Worm (Caenorhabditis elegans) whole organism, L3 larva: ENCODE results near the gene cal-7.
A peak's percentile ranks its signal among the peaks of the same experiment; 100 is the strongest.

Experiments
- R02D3.7 ChIP-seq: fragments of 150-350 bp; optimal IDR thresholded peaks from 2 replicates; lab custom pipeline; 2014; ENCODE audit warnings: missing biosample characterization, missing genetic modification characterization
- ama-1 ChIP-seq: fragments of 150-350 bp; optimal IDR thresholded peaks from 2 replicates; lab custom pipeline; 2018
- elt-3 ChIP-seq, 3 experiments: fragments of 150-350 bp in 1 of 3; sonication (generic microtip) in 2 of 3; optimal IDR thresholded peaks; 2 replicates in 2 of 3; 4 replicates in 1 of 3; lab custom pipeline; 2014 to 2017; ENCODE audit warnings: missing biosample characterization in 3 of 3, missing genetic modification characterization in 3 of 3
- eor-1 ChIP-seq, 2 experiments: fragments of 150-350 bp; optimal IDR thresholded peaks; 2 replicates each; lab custom pipeline; 2014 to 2018; ENCODE audit warnings: missing biosample characterization in 2 of 2, missing genetic modification characterization in 2 of 2
- fos-1 ChIP-seq: fragments of 150-350 bp; optimal IDR thresholded peaks from 2 replicates; lab custom pipeline; 2014; ENCODE audit warnings: missing biosample characterization, missing genetic modification characterization
- lin-39 ChIP-seq: fragments of 150-350 bp; optimal IDR thresholded peaks from 2 replicates; lab custom pipeline; 2018; ENCODE audit warnings: missing biosample characterization, missing genetic modification reagents, missing genetic modification characterization
- pha-4 ChIP-seq: fragments of 150-350 bp; optimal IDR thresholded peaks from 2 replicates; lab custom pipeline; 2014; ENCODE audit warnings: missing biosample characterization, missing genetic modification reagents, missing genetic modification characterization
- snpc-4 ChIP-seq: fragments of 150-350 bp; optimal IDR thresholded peaks from 2 replicates; lab custom pipeline; 2014; ENCODE audit warnings: missing biosample characterization, missing genetic modification characterization
- tbx-2 ChIP-seq: sonication (generic microtip); optimal IDR thresholded peaks from 2 replicates; lab custom pipeline; 2016; ENCODE audit warnings: mild to moderate bottlenecking, missing genetic modification characterization, missing compliant biosample characterization
- unc-62 ChIP-seq: fragments of 150-350 bp; sonication (generic microtip); optimal IDR thresholded peaks from 4 replicates; lab custom pipeline; 2014; ENCODE audit warnings: missing biosample characterization, missing genetic modification reagents, missing genetic modification characterization
- zag-1 ChIP-seq: fragments of 150-350 bp; optimal IDR thresholded peaks from 2 replicates; lab custom pipeline; 2014; ENCODE audit warnings: missing biosample characterization, missing genetic modification characterization

ce11 chrV:9709747-9710146, 24.2 kb upstream of the cal-7 start, which contains the start of gene tag-120:
- TF ChIP-seq elt-3 (tag; optimal IDR thresholded peaks at IDR 0.05; lab: Kevin White, UChicago), result no peak
- TF ChIP-seq zag-1, result no peak
- no peak for TF ChIP-seq snpc-4 (tag; lab: Kevin White, UChicago)
- TF ChIP-seq unc-62 (GFP tag; lab: Kevin White, UChicago), result no peak
- TF ChIP-seq tbx-2 (tag; lab: Kevin White, UChicago), result no peak
- TF ChIP-seq lin-39, result no peak
- TF ChIP-seq pha-4 (tag; lab: Kevin White, UChicago), result peak; percentile 61
- TF ChIP-seq ama-1, result no peak
- no peak for TF ChIP-seq eor-1 (tag; optimal IDR thresholded peaks at IDR 0.05; lab: Kevin White, UChicago)
- no peak for TF ChIP-seq R02D3.7 (tag; lab: Kevin White, UChicago)
- TF ChIP-seq fos-1 (tag; lab: Kevin White, UChicago), result no peak
